Worm (Caenorhabditis elegans) whole organism, late embryonic: ENCODE data around the gene F08F8.10.

Source experiments
- Y22D7AL.16 ChIP-seq: sonication (generic microtip); optimal IDR thresholded peaks from 2 replicates; lab custom pipeline; 2016; ENCODE audit warnings: missing genetic modification characterization, missing compliant biosample characterization
- ceh-14 ChIP-seq: sonication (generic microtip); optimal IDR thresholded peaks from 2 replicates; lab custom pipeline; 2016; ENCODE audit warnings: missing genotype, missing genetic modification characterization, missing compliant biosample characterization
- ceh-34 ChIP-seq: sonication (generic microtip); optimal IDR thresholded peaks from 2 replicates; lab custom pipeline; 2016; ENCODE audit warnings: mild to moderate bottlenecking, missing genetic modification characterization, missing compliant biosample characterization
- pag-3 ChIP-seq: sonication (generic microtip); optimal IDR thresholded peaks from 2 replicates; lab custom pipeline; 2016; ENCODE audit warnings: missing compliant biosample characterization, missing genetic modification characterization, borderline replicate concordance
- pax-1 ChIP-seq: fragments of 150-350 bp; optimal IDR thresholded peaks from 2 replicates; lab custom pipeline; 2014; ENCODE audit warnings: missing biosample characterization, missing genetic modification characterization
- ttx-3 ChIP-seq: sonication (generic microtip); optimal IDR thresholded peaks from 2 replicates; lab custom pipeline; 2016; ENCODE audit warnings: missing genetic modification reagents, missing genetic modification characterization, missing compliant biosample characterization
- unc-42 ChIP-seq: sonication (generic microtip); optimal IDR thresholded peaks from 2 replicates; lab custom pipeline; 2016; ENCODE audit warnings: missing genotype, missing genetic modification characterization, missing compliant biosample characterization
- ztf-16 ChIP-seq: sonication (generic microtip); optimal IDR thresholded peaks from 2 replicates; lab custom pipeline; 2017; ENCODE audit warnings: missing genetic modification characterization, missing compliant biosample characterization

Gene F08F8.10

DNA sequence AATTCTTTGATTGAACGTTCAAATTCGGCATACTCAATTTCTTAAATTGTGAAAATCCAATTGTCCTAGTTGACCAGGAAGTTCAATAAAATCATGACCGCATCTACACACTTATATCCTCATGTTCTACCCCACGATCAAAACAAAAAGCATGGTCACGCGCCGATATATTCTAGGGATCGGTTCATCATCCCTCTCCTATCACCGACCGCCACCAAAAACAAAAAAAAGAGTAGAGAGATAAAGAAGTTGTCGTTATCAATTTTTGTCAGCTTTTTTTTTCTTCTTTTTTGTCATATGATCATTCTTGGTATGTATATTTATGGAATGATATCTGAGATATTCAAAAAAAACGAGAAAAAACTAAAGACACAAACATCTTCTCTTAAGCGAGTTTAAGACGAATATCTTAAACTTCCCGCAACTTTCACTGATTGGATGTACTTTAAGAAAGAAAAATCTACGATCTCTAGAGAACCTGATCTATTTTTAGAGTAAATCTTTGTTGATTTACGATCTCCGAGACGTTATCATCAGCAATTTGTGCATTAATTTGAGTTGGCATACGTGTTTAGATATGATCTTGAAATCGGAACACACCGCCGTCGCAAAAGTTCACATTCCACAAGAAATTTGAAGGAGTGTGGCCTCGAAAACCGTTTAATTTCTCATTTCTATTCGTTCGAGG, 52.1 kb downstream of the F08F8.10 start:
- no peak for TF ChIP-seq Y22D7AL.16 (tag; lab: Kevin White, UChicago)
- no peak for TF ChIP-seq unc-42
- no peak for TF ChIP-seq ttx-3 (tag; lab: Kevin White, UChicago)
- TF ChIP-seq ceh-14 = no peak
- TF ChIP-seq pag-3 (tag; lab: Kevin White, UChicago) = no peak
- no peak for TF ChIP-seq ceh-34 (tag; lab: Kevin White, UChicago)
- no peak for TF ChIP-seq ztf-16 (tag; lab: Kevin White, UChicago)
- no peak for TF ChIP-seq pax-1
- TF ChIP-seq, all 69 proteins: peak for 0
